Fruit fly (Drosophila melanogaster) whole organism, embryonic: Measurements from ENCODE around the gene Spase25.

Experiments
- Asciz ChIP-seq: fragments of 200-800 bp; sonication (Bioruptor generic); optimal IDR thresholded peaks from 2 replicates; lab custom pipeline; 2017; ENCODE audit warnings: missing biosample characterization, mild to moderate bottlenecking, missing genetic modification characterization, missing genetic modification reagents
- CG3726 ChIP-seq: fragments of 200-800 bp; sonication (Bioruptor generic); IDR thresholded peaks from 3 replicates; pipeline ENCODE4, ENCODE4 v1.3.6; 2022; ENCODE audit warnings: missing biosample characterization, missing genetic modification characterization
- D ChIP-seq, 2 experiments: fragments of 200-800 bp in 1 of 2; fragments of >200 bp in 1 of 2; sonication (Bioruptor generic) in 1 of 2; optimal IDR thresholded peaks; 2 replicates in 1 of 2; 3 replicates in 1 of 2; lab custom pipeline; 2017; ENCODE audit warnings: mild to moderate bottlenecking in 1 of 2, missing biosample characterization in 1 of 2, missing genetic modification characterization in 1 of 2, missing genetic modification reagents in 1 of 2
- Dfd ChIP-seq, 2 experiments: fragments of >200 bp; optimal IDR thresholded peaks; 2 replicates each; lab custom pipeline; 2017; ENCODE audit warnings: missing biosample characterization in 2 of 2, missing genetic modification characterization in 2 of 2
- bigmax ChIP-seq: fragments of 200-800 bp; sonication (Bioruptor generic); optimal IDR thresholded peaks from 2 replicates; lab custom pipeline; 2018; ENCODE audit warnings: missing biosample characterization, mild to moderate bottlenecking, missing genetic modification characterization
- ind ChIP-seq: fragments of 200-800 bp; sonication (Bioruptor generic); optimal IDR thresholded peaks from 3 replicates; lab custom pipeline; 2016; ENCODE audit warnings: missing biosample characterization, missing genetic modification characterization
- nom ChIP-seq: fragments of 200-800 bp; sonication (Bioruptor generic); optimal IDR thresholded peaks from 2 replicates; lab custom pipeline; 2017; ENCODE audit warnings: missing biosample characterization, missing genetic modification characterization, mild to moderate bottlenecking, moderate library complexity, missing genetic modification reagents
- pnt ChIP-seq: fragments of 200-800 bp; sonication (Bioruptor generic); optimal IDR thresholded peaks from 3 replicates; lab custom pipeline; 2016; ENCODE audit warnings: missing biosample characterization, missing genetic modification characterization

dm6 chrX:11485075-11485474 is at the start of gene Spase25:
- no peak for TF ChIP-seq D (optimal IDR thresholded peaks at IDR 0.05; lab: Kevin White, UChicago)
- no peak for TF ChIP-seq D (GFP tag; optimal IDR thresholded peaks at IDR 0.05; lab: Kevin White, UChicago)
- TF ChIP-seq pnt (GFP tag; lab: Kevin White, UChicago) = no peak
- TF ChIP-seq nom (GFP tag; lab: Kevin White, UChicago) = peak; percentile 40
- no peak for TF ChIP-seq CG3726 (GFP tag; lab: Robert Waterston, UW)
- TF ChIP-seq Asciz (GFP tag; lab: Kevin White, UChicago) = no peak
- TF ChIP-seq ind (GFP tag; lab: Kevin White, UChicago) = no peak
- TF ChIP-seq Dfd (GFP tag; optimal IDR thresholded peaks at IDR 0.05; lab: Kevin White, UChicago) = no peak
- no peak for TF ChIP-seq bigmax
